Worm (Caenorhabditis elegans) whole organism, midembryonic: Measurements from ENCODE around the gene F09C6.3.

Experiments used
- T22C8.4 ChIP-seq: fragments of 200-800 bp; sonication (Bioruptor generic); IDR thresholded peaks from 2 replicates; pipeline ENCODE4 v1.3.6; 2022; ENCODE audit warnings: missing genetic modification characterization, missing compliant biosample characterization
- flt-1 ChIP-seq: fragments of 200-800 bp; sonication (Bioruptor generic); IDR thresholded peaks from 2 replicates; pipeline ENCODE4 v1.3.6; 2022; ENCODE audit warnings: missing genetic modification characterization, missing compliant biosample characterization
- ref-1 ChIP-seq: fragments of 200-800 bp; sonication (Bioruptor generic); conservative IDR thresholded peaks from 2 replicates; pipeline ENCODE4 v1.3.6; 2022; ENCODE audit warnings: missing genetic modification reagents, missing genetic modification characterization, missing compliant biosample characterization
- tab-1 ChIP-seq: fragments of 200-800 bp; sonication (Bioruptor generic); IDR thresholded peaks from 2 replicates; pipeline ENCODE4 v1.3.6; 2022; ENCODE audit warnings: missing genetic modification characterization, missing compliant biosample characterization
- ztf-23 ChIP-seq: fragments of 200-800 bp; sonication (Bioruptor generic); IDR thresholded peaks from 2 replicates; pipeline ENCODE4 v1.3.6; 2022; ENCODE audit warnings: missing genetic modification reagents, missing genetic modification characterization, missing compliant biosample characterization

DNA sequence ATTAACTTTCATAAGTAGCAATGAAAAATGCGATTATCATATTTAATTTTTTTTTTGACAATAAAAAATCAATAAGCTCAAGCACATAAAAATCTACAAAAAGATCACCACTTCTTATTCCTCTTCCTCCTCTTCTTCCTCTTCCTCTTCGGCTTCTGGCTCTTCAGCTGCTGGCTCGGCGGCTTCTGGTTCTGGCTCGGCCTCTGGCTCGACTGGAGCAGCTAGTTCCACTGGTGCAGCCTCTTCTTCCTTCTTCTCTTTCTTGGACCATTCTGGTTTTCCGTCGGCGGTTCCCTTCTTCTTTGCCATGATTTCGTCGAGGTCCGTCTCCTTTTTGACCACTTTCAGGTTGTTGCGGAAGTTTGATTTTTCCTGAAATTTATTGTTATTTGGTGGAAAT lies 46.3 kb downstream of the F09C6.3 start:
- TF ChIP-seq T22C8.4 (GFP tag; lab: Robert Waterston, UW) (no peak), tab-1 (GFP tag; lab: Robert Waterston, UW) (no peak), ref-1 (GFP tag; lab: Robert Waterston, UW) (no peak), ztf-23 (GFP tag; lab: Robert Waterston, UW) (no peak), flt-1 (GFP tag; lab: Robert Waterston, UW) (no peak)
